Fruit fly (Drosophila melanogaster) whole organism, embryonic: ENCODE measurements around the gene CG14182.

Experiments used
- CG10979 ChIP-seq: fragments of 200-800 bp; sonication (Bioruptor generic); optimal IDR thresholded peaks from 2 replicates; lab custom pipeline; 2018; ENCODE audit warnings: missing biosample characterization, mild to moderate bottlenecking, missing genetic modification characterization, moderate library complexity
- CG13123 ChIP-seq: fragments of 200-800 bp; sonication (Bioruptor generic); optimal IDR thresholded peaks from 2 replicates; lab custom pipeline; 2016; ENCODE audit warnings: missing biosample characterization, missing genetic modification characterization
- CG13424 ChIP-seq: fragments of 200-800 bp; sonication (Bioruptor generic); optimal IDR thresholded peaks from 2 replicates; lab custom pipeline; 2019; ENCODE audit warnings: missing biosample characterization, mild to moderate bottlenecking, missing genetic modification characterization, moderate library complexity
- CG15514 ChIP-seq: fragments of 200-800 bp; sonication (Bioruptor generic); optimal IDR thresholded peaks from 3 replicates; lab custom pipeline; 2017; ENCODE audit warnings: missing biosample characterization, missing genetic modification characterization, mild to moderate bottlenecking, moderate library complexity, missing genetic modification reagents
- CG17359 ChIP-seq: fragments of 200-800 bp; sonication (Bioruptor generic); optimal IDR thresholded peaks from 3 replicates; lab custom pipeline; 2018; ENCODE audit warnings: missing biosample characterization, mild to moderate bottlenecking, missing genetic modification characterization, moderate library complexity
- CG34224 ChIP-seq: fragments of 200-800 bp; sonication (Bioruptor generic); IDR thresholded peaks from 3 replicates; pipeline ENCODE4 v1.3.6; 2022; ENCODE audit warnings: missing biosample characterization, missing genetic modification characterization; ENCODE audit not compliant: partially characterized antibody
- CG34376 ChIP-seq: fragments of 200-800 bp; sonication (Bioruptor generic); optimal IDR thresholded peaks from 2 replicates; lab custom pipeline; 2018; ENCODE audit warnings: missing biosample characterization, mild to moderate bottlenecking, missing genetic modification characterization
- CG4730 ChIP-seq: fragments of 200-800 bp; sonication (Bioruptor generic); IDR thresholded peaks from 2 replicates; pipeline ENCODE4 v1.3.6; 2022; ENCODE audit warnings: missing biosample characterization, missing genetic modification characterization
- CG8765 ChIP-seq: fragments of 200-800 bp; sonication (Bioruptor generic); IDR thresholded peaks from 2 replicates; pipeline ENCODE4 v1.3.6; 2022; ENCODE audit warnings: missing biosample characterization, missing genetic modification characterization
- CG9215 ChIP-seq: fragments of 200-800 bp; sonication (Bioruptor generic); IDR thresholded peaks from 2 replicates; pipeline ENCODE4 v1.3.6; 2022; ENCODE audit warnings: missing biosample characterization, missing genetic modification characterization
- CG9876 ChIP-seq: fragments of 200-800 bp; sonication (Bioruptor generic); optimal IDR thresholded peaks from 2 replicates; lab custom pipeline; 2016; ENCODE audit warnings: missing biosample characterization, missing genetic modification characterization
- CTCF ChIP-seq: fragments of 200-800 bp; sonication (Bioruptor generic); optimal IDR thresholded peaks from 2 replicates; lab custom pipeline; 2017; ENCODE audit warnings: missing biosample characterization, mild to moderate bottlenecking, missing genetic modification characterization, moderate library complexity
- CrebB ChIP-seq: fragments of 200-800 bp; sonication (Bioruptor generic); optimal IDR thresholded peaks from 3 replicates; lab custom pipeline; 2018; ENCODE audit warnings: missing biosample characterization, mild to moderate bottlenecking, missing genetic modification characterization
- D ChIP-seq, 2 experiments: fragments of 200-800 bp in 1 of 2; fragments of >200 bp in 1 of 2; sonication (Bioruptor generic) in 1 of 2; optimal IDR thresholded peaks; 2 replicates in 1 of 2; 3 replicates in 1 of 2; lab custom pipeline; 2017; ENCODE audit warnings: mild to moderate bottlenecking in 1 of 2, missing biosample characterization in 1 of 2, missing genetic modification characterization in 1 of 2, missing genetic modification reagents in 1 of 2
- Deaf1 ChIP-seq: fragments of 200-800 bp; optimal IDR thresholded peaks from 3 replicates; lab custom pipeline; 2019; ENCODE audit warnings: missing biosample characterization, mild to moderate bottlenecking, missing genetic modification characterization, moderate library complexity
- Dip3 ChIP-seq: fragments of 200-800 bp; sonication (Bioruptor generic); optimal IDR thresholded peaks from 3 replicates; lab custom pipeline; 2016; ENCODE audit warnings: missing biosample characterization, missing genetic modification characterization
- Elba2 ChIP-seq: fragments of 200-800 bp; sonication (Bioruptor generic); optimal IDR thresholded peaks from 3 replicates; lab custom pipeline; 2016; ENCODE audit warnings: missing biosample characterization, missing genetic modification characterization
- Gug ChIP-seq: fragments of 200-800 bp; sonication (Bioruptor generic); IDR thresholded peaks from 4 replicates; pipeline ENCODE4 v1.3.6; 2022; ENCODE audit warnings: missing biosample characterization, missing genetic modification characterization
- HLH3B ChIP-seq: fragments of 200-800 bp; sonication (Bioruptor generic); IDR thresholded peaks from 2 replicates; pipeline ENCODE4 v1.3.6; 2022; ENCODE audit warnings: missing biosample characterization, missing genetic modification characterization
- HLHmδ ChIP-seq: fragments of 200-800 bp; sonication (Bioruptor generic); optimal IDR thresholded peaks from 2 replicates; lab custom pipeline; 2018; ENCODE audit warnings: missing biosample characterization, mild to moderate bottlenecking, missing genetic modification characterization, moderate library complexity
- Hand ChIP-seq: fragments of 200-800 bp; sonication (Bioruptor generic); optimal IDR thresholded peaks from 2 replicates; lab custom pipeline; 2017; ENCODE audit warnings: mild to moderate bottlenecking, missing biosample characterization, missing genetic modification reagents, missing genetic modification characterization
- Hey ChIP-seq: fragments of 200-800 bp; sonication (Bioruptor generic); optimal IDR thresholded peaks from 3 replicates; lab custom pipeline; 2018; ENCODE audit warnings: missing biosample characterization, mild to moderate bottlenecking, missing genetic modification characterization
- HmgD ChIP-seq: fragments of 200-800 bp; sonication (Bioruptor generic); optimal IDR thresholded peaks from 3 replicates; lab custom pipeline; 2016; ENCODE audit warnings: missing biosample characterization, missing genetic modification characterization
- Jarid2 ChIP-seq: fragments of 200-800 bp; sonication (Bioruptor generic); optimal IDR thresholded peaks from 3 replicates; lab custom pipeline; 2017; ENCODE audit warnings: mild to moderate bottlenecking, missing biosample characterization, missing genetic modification reagents, missing genetic modification characterization
- Lpt ChIP-seq: fragments of >200 bp; optimal IDR thresholded peaks from 2 replicates; lab custom pipeline; 2018; ENCODE audit warnings: missing biosample characterization, missing genetic modification characterization
- MBD-R2 ChIP-seq: fragments of 200-800 bp; sonication (Bioruptor generic); IDR thresholded peaks from 2 replicates; pipeline ENCODE4 v1.3.6; 2022; ENCODE audit warnings: missing biosample characterization, missing genetic modification characterization
- Sox102F ChIP-seq: fragments of 200-800 bp; sonication (Bioruptor generic); optimal IDR thresholded peaks from 2 replicates; lab custom pipeline; 2018; ENCODE audit warnings: missing biosample characterization, mild to moderate bottlenecking, missing genetic modification characterization, moderate library complexity
- Ssrp ChIP-seq: fragments of 200-800 bp; sonication (Bioruptor generic); optimal IDR thresholded peaks from 2 replicates; lab custom pipeline; 2018; ENCODE audit warnings: missing biosample characterization, mild to moderate bottlenecking, missing genetic modification characterization, moderate library complexity
- caup ChIP-seq: fragments of 200-800 bp; sonication (Bioruptor generic); optimal IDR thresholded peaks from 3 replicates; lab custom pipeline; 2017; ENCODE audit warnings: missing biosample characterization, mild to moderate bottlenecking, missing genetic modification characterization, moderate library complexity; ENCODE audit not compliant: severe bottlenecking
- chn ChIP-seq: fragments of 200-800 bp; sonication (Bioruptor generic); optimal IDR thresholded peaks from 2 replicates; lab custom pipeline; 2016; ENCODE audit warnings: missing biosample characterization, missing genetic modification characterization
- ci ChIP-seq: fragments of 200-800 bp; sonication (Bioruptor generic); IDR thresholded peaks from 3 replicates; pipeline ENCODE4 v1.3.6; 2022; ENCODE audit warnings: missing biosample characterization, missing genetic modification characterization
- dan ChIP-seq: fragments of 200-800 bp; sonication (Bioruptor generic); IDR thresholded peaks from 2 replicates; pipeline ENCODE4 v1.3.6; 2022; ENCODE audit warnings: missing biosample characterization, missing genetic modification characterization
- dati ChIP-seq: fragments of 200-800 bp; sonication (Bioruptor generic); IDR thresholded peaks from 2 replicates; pipeline ENCODE4 v1.3.6; 2022; ENCODE audit warnings: missing biosample characterization, missing genetic modification characterization
- dimm ChIP-seq: fragments of 200-800 bp; sonication (Bioruptor generic); IDR thresholded peaks from 2 replicates; pipeline ENCODE4 v1.3.6; 2022; ENCODE audit warnings: missing biosample characterization, missing genetic modification characterization
- emc ChIP-seq: fragments of 200-800 bp; sonication (Bioruptor generic); optimal IDR thresholded peaks from 2 replicates; lab custom pipeline; 2016; ENCODE audit warnings: missing biosample characterization, missing genetic modification characterization
- eve ChIP-seq, 2 experiments: fragments of >200 bp; optimal IDR thresholded peaks; 2 replicates each; lab custom pipeline; 2017; ENCODE audit warnings: missing biosample characterization in 2 of 2, missing genetic modification characterization in 2 of 2
- gem ChIP-seq: fragments of 200-800 bp; sonication (Bioruptor generic); optimal IDR thresholded peaks from 2 replicates; lab custom pipeline; 2019; ENCODE audit warnings: missing biosample characterization, mild to moderate bottlenecking, missing genetic modification characterization, moderate library complexity
- knrl ChIP-seq: fragments of 200-800 bp; sonication (Bioruptor generic); IDR thresholded peaks from 3 replicates; pipeline ENCODE4 v1.3.6; 2022; ENCODE audit warnings: missing biosample characterization, missing genetic modification characterization; ENCODE audit not compliant: partially characterized antibody
- lab ChIP-seq: fragments of 200-800 bp; sonication (Bioruptor generic); optimal IDR thresholded peaks from 3 replicates; lab custom pipeline; 2017; ENCODE audit warnings: missing biosample characterization, missing genetic modification characterization, mild to moderate bottlenecking, moderate library complexity, missing genetic modification reagents
- lilli ChIP-seq: fragments of 200-800 bp; sonication (Bioruptor generic); optimal IDR thresholded peaks from 3 replicates; lab custom pipeline; 2016; ENCODE audit warnings: missing biosample characterization, missing genetic modification characterization
- org-1 ChIP-seq: fragments of 200-800 bp; sonication (Bioruptor generic); optimal IDR thresholded peaks from 2 replicates; lab custom pipeline; 2017; ENCODE audit warnings: missing biosample characterization, missing genetic modification characterization
- pb ChIP-seq: fragments of 200-800 bp; sonication (Bioruptor generic); optimal IDR thresholded peaks from 3 replicates; lab custom pipeline; 2016; ENCODE audit warnings: missing biosample characterization, missing genetic modification characterization
- ranshi ChIP-seq: fragments of 200-800 bp; sonication (Bioruptor generic); IDR thresholded peaks from 2 replicates; pipeline ENCODE4 v1.3.6; 2022; ENCODE audit warnings: missing biosample characterization, missing genetic modification characterization
- repo ChIP-seq: fragments of 200-800 bp; sonication (Bioruptor generic); optimal IDR thresholded peaks from 2 replicates; lab custom pipeline; 2016; ENCODE audit warnings: missing biosample characterization, missing genetic modification characterization
- salm ChIP-seq: fragments of 200-800 bp; sonication (Bioruptor generic); optimal IDR thresholded peaks from 2 replicates; lab custom pipeline; 2018; ENCODE audit warnings: missing biosample characterization, mild to moderate bottlenecking, missing genetic modification characterization
- sima ChIP-seq: fragments of 200-800 bp; sonication (Bioruptor generic); optimal IDR thresholded peaks from 2 replicates; lab custom pipeline; 2016; ENCODE audit warnings: missing biosample characterization, missing genetic modification characterization
- sisA ChIP-seq: fragments of 200-800 bp; sonication (Bioruptor generic); IDR thresholded peaks from 2 replicates; pipeline ENCODE4 v1.3.6; 2022; ENCODE audit warnings: missing biosample characterization, missing genetic modification characterization
- sna ChIP-seq: fragments of 200-800 bp; sonication (Bioruptor generic); IDR thresholded peaks from 2 replicates; pipeline ENCODE4 v1.3.6; 2022; ENCODE audit warnings: missing biosample characterization, missing genetic modification characterization; ENCODE audit not compliant: partially characterized antibody
- stwl ChIP-seq: fragments of 200-800 bp; sonication (Bioruptor generic); optimal IDR thresholded peaks from 3 replicates; lab custom pipeline; 2018; ENCODE audit warnings: missing biosample characterization, mild to moderate bottlenecking, missing genetic modification characterization, moderate library complexity
- tin ChIP-seq: fragments of 200-800 bp; sonication (Bioruptor generic); optimal IDR thresholded peaks from 3 replicates; lab custom pipeline; 2016; ENCODE audit warnings: missing biosample characterization, missing genetic modification characterization
- usp ChIP-seq: fragments of >200 bp; optimal IDR thresholded peaks from 2 replicates; lab custom pipeline; 2017; ENCODE audit warnings: missing biosample characterization, missing genetic modification characterization
- wek ChIP-seq: fragments of 200-800 bp; sonication (Bioruptor generic); optimal IDR thresholded peaks from 3 replicates; lab custom pipeline; 2018; ENCODE audit warnings: missing biosample characterization, mild to moderate bottlenecking, missing genetic modification characterization, moderate library complexity

Gene CG14182

dm6 chr3L:19932917-19933316 lies 46.7 kb downstream of the CG14182 start (continued):
- TF ChIP-seq Ssrp (tag; lab: Kevin White, UChicago) = no peak
- no peak for TF ChIP-seq CG34224 (GFP tag; lab: Robert Waterston, UW)
- no peak for TF ChIP-seq knrl (GFP tag; lab: Robert Waterston, UW)
- peak; percentile 27 for TF ChIP-seq gem (tag; lab: Kevin White, UChicago)
- TF ChIP-seq salm (tag; lab: Kevin White, UChicago) = peak; percentile 34
- TF ChIP-seq CG34376 (GFP tag; lab: Kevin White, UChicago) = peak; percentile 86
- TF ChIP-seq sna = 0 out of 2 replicates have a peak, but pooled peaks have one; percentile 36
- TF ChIP-seq HLH3B (GFP tag; lab: Robert Waterston, UW) = peak; percentile 41; the same call in 1 of the 2 replicates
- TF ChIP-seq CG13424 (tag; lab: Kevin White, UChicago) = peak; percentile 24
- no peak for TF ChIP-seq Jarid2
- no peak for TF ChIP-seq Sox102F
- peak; percentile 68 for TF ChIP-seq caup (GFP tag; lab: Kevin White, UChicago)
- no peak for TF ChIP-seq D (optimal IDR thresholded peaks at IDR 0.05; lab: Kevin White, UChicago)
- no peak for TF ChIP-seq D (GFP tag; optimal IDR thresholded peaks at IDR 0.05; lab: Kevin White, UChicago)
- TF ChIP-seq CG10979 (tag; lab: Kevin White, UChicago) = no peak
- no peak for TF ChIP-seq pb
- no peak for TF ChIP-seq Elba2 (GFP tag; lab: Kevin White, UChicago)
- TF ChIP-seq HmgD (GFP tag; lab: Kevin White, UChicago) = no peak
- TF ChIP-seq Dip3 (GFP tag; lab: Kevin White, UChicago) = no peak
- TF ChIP-seq dan = no peak
- no peak for TF ChIP-seq CG8765
- no peak for TF ChIP-seq dimm (GFP tag; lab: Robert Waterston, UW)
- TF ChIP-seq CG9876 (GFP tag; lab: Kevin White, UChicago) = no peak
- peak; percentile 18 for TF ChIP-seq CTCF (GFP tag; lab: Kevin White, UChicago)
- no peak for TF ChIP-seq Hand (GFP tag; lab: Kevin White, UChicago)
- no peak for TF ChIP-seq CG13123
- peak; percentile 64 for TF ChIP-seq CrebB
- TF ChIP-seq usp (GFP tag; lab: Kevin White, UChicago) = no peak
- TF ChIP-seq Gug (GFP tag; lab: Robert Waterston, UW) = no peak
- TF ChIP-seq HLHmδ (GFP tag; lab: Kevin White, UChicago) = no peak
- peak; percentile 41 for TF ChIP-seq lilli (GFP tag; lab: Kevin White, UChicago)
- no peak for TF ChIP-seq emc (GFP tag; lab: Kevin White, UChicago)
- TF ChIP-seq CG9215 = no peak
- no peak for TF ChIP-seq dati (GFP tag; lab: Robert Waterston, UW)
- TF ChIP-seq lab (GFP tag; lab: Kevin White, UChicago) = peak; percentile 82
- TF ChIP-seq CG15514 (GFP tag; lab: Kevin White, UChicago) = peak; percentile 48
- no peak for TF ChIP-seq repo (GFP tag; lab: Kevin White, UChicago)
- no peak for TF ChIP-seq Deaf1 (tag; lab: Kevin White, UChicago)
- no peak for TF ChIP-seq chn
- peak; percentile 71; the same call in 2 of the 3 replicates for TF ChIP-seq ci
- peak; percentile 78 for TF ChIP-seq wek (GFP tag; lab: Kevin White, UChicago)
- no peak for TF ChIP-seq CG4730 (GFP tag; lab: Robert Waterston, UW)
- TF ChIP-seq tin = no peak
- TF ChIP-seq MBD-R2 (GFP tag; lab: Robert Waterston, UW) = no peak
- TF ChIP-seq stwl (tag; lab: Kevin White, UChicago) = no peak
- TF ChIP-seq sima (GFP tag; lab: Kevin White, UChicago) = no peak
- peak; percentile 37; the same call in 1 of the 2 replicates for TF ChIP-seq ranshi
- TF ChIP-seq Lpt (GFP tag; lab: Kevin White, UChicago) = no peak
- TF ChIP-seq eve (GFP tag; optimal IDR thresholded peaks at IDR 0.05; lab: Kevin White, UChicago) = no peak
- TF ChIP-seq org-1 = no peak
- no peak for TF ChIP-seq CG17359 (tag; lab: Kevin White, UChicago)
- TF ChIP-seq sisA (GFP tag; lab: Robert Waterston, UW) = no peak
- peak; percentile 23 for TF ChIP-seq Hey (tag; lab: Kevin White, UChicago)
